Worm (Caenorhabditis elegans) whole organism, mixed stage, embryonic: Measurements from ENCODE around the gene arrd-9.
A peak's percentile ranks its signal among the peaks of the same experiment; 100 is the strongest.

Experiments
- M03D4.4 ChIP-seq: sonication (generic microtip); optimal IDR thresholded peaks from 2 replicates; lab custom pipeline; 2017; ENCODE audit warnings: mild to moderate bottlenecking, missing genetic modification characterization, missing compliant biosample characterization
- bed-3 ChIP-seq: fragments of 200-800 bp; sonication (Bioruptor generic); optimal IDR thresholded peaks from 3 replicates; lab custom pipeline; 2018; ENCODE audit warnings: mild to moderate bottlenecking, missing genetic modification characterization, moderate library complexity, missing compliant biosample characterization
- blmp-1 ChIP-seq: fragments of 150-350 bp; optimal IDR thresholded peaks from 2 replicates; lab custom pipeline; 2014; ENCODE audit warnings: missing biosample characterization, missing genetic modification characterization
- ceh-39 ChIP-seq: fragments of 150-350 bp; optimal IDR thresholded peaks from 2 replicates; lab custom pipeline; 2014; ENCODE audit warnings: missing biosample characterization, missing genetic modification characterization
- ceh-43 ChIP-seq: fragments of 200-800 bp; sonication (Bioruptor generic); optimal IDR thresholded peaks from 2 replicates; lab custom pipeline; 2018; ENCODE audit warnings: mild to moderate bottlenecking, missing genetic modification characterization, moderate library complexity, missing compliant biosample characterization
- ceh-83 ChIP-seq: fragments of 200-800 bp; sonication (Bioruptor generic); optimal IDR thresholded peaks from 2 replicates; lab custom pipeline; 2018; ENCODE audit warnings: mild to moderate bottlenecking, missing genetic modification characterization, missing compliant biosample characterization
- ces-1 ChIP-seq: fragments of 150-350 bp; optimal IDR thresholded peaks from 2 replicates; lab custom pipeline; 2014; ENCODE audit warnings: missing biosample characterization, missing genetic modification reagents, missing genetic modification characterization
- cnd-1 ChIP-seq: fragments of 200-800 bp; sonication (Bioruptor generic); optimal IDR thresholded peaks from 2 replicates; lab custom pipeline; 2018; ENCODE audit warnings: mild to moderate bottlenecking, missing genetic modification characterization, missing compliant biosample characterization
- drap-1 ChIP-seq: fragments of 200-800 bp; sonication (Bioruptor generic); optimal IDR thresholded peaks from 3 replicates; lab custom pipeline; 2018; ENCODE audit warnings: mild to moderate bottlenecking, missing genetic modification characterization, missing compliant biosample characterization
- elt-1 ChIP-seq: sonication (generic microtip); optimal IDR thresholded peaks from 2 replicates; lab custom pipeline; 2017; ENCODE audit warnings: missing genetic modification characterization, mild to moderate bottlenecking, missing compliant biosample characterization, antibody characterized with exemption, moderate library complexity, borderline replicate concordance; ENCODE audit not compliant: insufficient read depth
- elt-3 ChIP-seq: fragments of 150-350 bp; optimal IDR thresholded peaks from 2 replicates; lab custom pipeline; 2014; ENCODE audit warnings: missing biosample characterization, missing genetic modification characterization
- flh-1 ChIP-seq: fragments of 200-800 bp; sonication (Bioruptor generic); optimal IDR thresholded peaks from 2 replicates; lab custom pipeline; 2018; ENCODE audit warnings: mild to moderate bottlenecking, missing genetic modification characterization, moderate library complexity, missing compliant biosample characterization
- ham-2 ChIP-seq: fragments of 200-800 bp; sonication (Bioruptor generic); optimal IDR thresholded peaks from 2 replicates; lab custom pipeline; 2018; ENCODE audit warnings: mild to moderate bottlenecking, missing genetic modification characterization, missing compliant biosample characterization
- hlh-1 ChIP-seq: fragments of 150-350 bp; optimal IDR thresholded peaks from 2 replicates; lab custom pipeline; 2014; ENCODE audit warnings: missing biosample characterization, missing genetic modification reagents, missing genetic modification characterization
- lin-13 ChIP-seq: fragments of 150-350 bp; optimal IDR thresholded peaks from 2 replicates; lab custom pipeline; 2014; ENCODE audit warnings: missing biosample characterization, missing genetic modification characterization
- lin-32 ChIP-seq: fragments of 200-800 bp; sonication (Bioruptor generic); optimal IDR thresholded peaks from 2 replicates; lab custom pipeline; 2018; ENCODE audit warnings: mild to moderate bottlenecking, missing genetic modification characterization, missing compliant biosample characterization
- lsy-2 ChIP-seq: fragments of 150-350 bp; optimal IDR thresholded peaks from 2 replicates; lab custom pipeline; 2014; ENCODE audit warnings: missing biosample characterization, missing genetic modification characterization
- mab-5 ChIP-seq: fragments of 150-350 bp; optimal IDR thresholded peaks from 2 replicates; lab custom pipeline; 2014; ENCODE audit warnings: missing biosample characterization, missing genetic modification characterization
- mep-1 ChIP-seq: fragments of 150-350 bp; optimal IDR thresholded peaks from 2 replicates; lab custom pipeline; 2017; ENCODE audit warnings: missing biosample characterization, missing genetic modification reagents, missing genetic modification characterization, inconsistent platforms
- mls-2 ChIP-seq: sonication (generic microtip); optimal IDR thresholded peaks from 2 replicates; lab custom pipeline; 2016; ENCODE audit warnings: mild to moderate bottlenecking, missing genetic modification characterization, moderate library complexity, missing compliant biosample characterization
- nhr-12 ChIP-seq: fragments of 150-350 bp; optimal IDR thresholded peaks from 2 replicates; lab custom pipeline; 2014; ENCODE audit warnings: missing biosample characterization, missing genetic modification characterization
- nhr-2 ChIP-seq: fragments of 150-350 bp; optimal IDR thresholded peaks from 2 replicates; lab custom pipeline; 2014; ENCODE audit warnings: missing biosample characterization, missing genetic modification characterization
- nhr-237 ChIP-seq: fragments of 150-350 bp; optimal IDR thresholded peaks from 2 replicates; lab custom pipeline; 2014; ENCODE audit warnings: missing biosample characterization, missing genetic modification characterization
- nhr-28 ChIP-seq: fragments of 150-350 bp; optimal IDR thresholded peaks from 2 replicates; lab custom pipeline; 2014; ENCODE audit warnings: missing biosample characterization, missing genetic modification characterization
- nhr-76 ChIP-seq: sonication (generic microtip); optimal IDR thresholded peaks from 2 replicates; lab custom pipeline; 2017; ENCODE audit warnings: missing biosample characterization, missing genetic modification characterization
- sem-2 ChIP-seq: fragments of 200-800 bp; sonication (Bioruptor generic); optimal IDR thresholded peaks from 2 replicates; lab custom pipeline; 2018; ENCODE audit warnings: mild to moderate bottlenecking, missing genetic modification characterization, missing compliant biosample characterization
- snpc-4 ChIP-seq: fragments of 150-350 bp; optimal IDR thresholded peaks from 2 replicates; lab custom pipeline; 2014; ENCODE audit warnings: missing biosample characterization, missing genetic modification characterization
- sptf-1 ChIP-seq: sonication (generic microtip); optimal IDR thresholded peaks from 2 replicates; lab custom pipeline; 2017; ENCODE audit warnings: mild to moderate bottlenecking, missing genetic modification characterization, moderate library complexity, missing compliant biosample characterization
- tbx-8 ChIP-seq: fragments of 200-800 bp; sonication (Bioruptor generic); optimal IDR thresholded peaks from 2 replicates; lab custom pipeline; 2018; ENCODE audit warnings: mild to moderate bottlenecking, missing genetic modification characterization, moderate library complexity, missing compliant biosample characterization
- unc-120 ChIP-seq: sonication (generic microtip); optimal IDR thresholded peaks from 2 replicates; lab custom pipeline; 2017; ENCODE audit warnings: missing genetic modification characterization, missing compliant biosample characterization; ENCODE audit not compliant: poor library complexity, severe bottlenecking
- unc-39 ChIP-seq: fragments of 150-350 bp; optimal IDR thresholded peaks from 2 replicates; lab custom pipeline; 2014; ENCODE audit warnings: missing biosample characterization, missing genetic modification characterization
- unc-62 ChIP-seq: fragments of 150-350 bp; optimal IDR thresholded peaks from 2 replicates; lab custom pipeline; 2014; ENCODE audit warnings: missing biosample characterization, missing genetic modification reagents, missing genetic modification characterization
- zip-8 ChIP-seq: fragments of 150-350 bp; optimal IDR thresholded peaks from 2 replicates; lab custom pipeline; 2014; ENCODE audit warnings: missing biosample characterization, missing genetic modification characterization

Gene arrd-9

DNA sequence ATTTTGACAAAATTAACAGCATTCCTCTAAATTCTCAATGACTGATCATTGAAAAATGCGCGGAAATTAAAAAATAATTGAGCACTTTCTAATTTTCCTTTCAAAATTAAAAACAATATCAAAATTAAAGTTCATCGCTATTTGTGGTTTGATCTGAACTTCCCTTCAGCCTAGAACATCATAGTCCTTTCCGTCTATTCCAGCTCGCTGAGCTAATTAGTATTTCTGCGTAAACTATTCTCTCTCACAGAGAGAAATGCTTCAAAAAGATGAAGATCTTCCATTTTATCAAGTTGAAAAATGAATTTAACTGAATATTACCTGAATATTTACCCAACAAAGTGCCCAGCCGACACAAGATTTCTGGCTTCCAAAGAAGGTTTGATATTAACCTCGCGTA lies 26.3 kb upstream of the arrd-9 start, which contains the start of gene srh-68:
Gene srh-68, plus strand, starts transcription at position 301 of the 400 bp plus-strand sequence.
- TF ChIP-seq ceh-83 (GFP tag; lab: Kevin White, UChicago) (no peak), cnd-1 (no peak)
- TF ChIP-seq, all 35 proteins: peak for 0

DNA sequence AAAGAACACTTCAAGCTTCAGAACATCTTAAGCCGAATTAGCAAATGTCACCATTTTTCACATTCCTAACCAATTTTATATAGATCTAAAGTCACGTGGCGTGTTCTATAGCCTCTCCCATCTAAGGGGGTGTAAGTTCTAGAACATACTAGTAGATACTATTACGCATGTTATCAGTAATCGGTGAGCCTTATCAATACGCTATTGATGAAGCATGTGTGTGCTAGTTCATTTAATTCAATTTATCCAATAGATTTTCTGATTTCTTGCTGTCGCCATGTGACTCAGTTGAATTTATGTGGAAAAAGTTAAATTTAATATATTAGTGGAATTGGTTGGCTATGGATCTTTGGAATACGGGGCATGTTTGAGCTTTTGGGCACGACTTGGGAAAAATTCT lies 25.8 kb upstream of the arrd-9 start:
- TF ChIP-seq lin-32 (GFP tag; lab: Kevin White, UChicago) (no peak), unc-39 (tag; lab: Kevin White, UChicago) (no peak), nhr-76 (tag; lab: Kevin White, UChicago) (no peak), elt-3 (tag; lab: Kevin White, UChicago) (no peak), ham-2 (GFP tag; lab: Kevin White, UChicago) (no peak), zip-8 (tag; lab: Kevin White, UChicago) (no peak), snpc-4 (tag; lab: Kevin White, UChicago) (no peak), mep-1 (tag; lab: Kevin White, UChicago) (no peak), lsy-2 (no peak), M03D4.4 (tag; lab: Kevin White, UChicago) (no peak), flh-1 (GFP tag; lab: Kevin White, UChicago) (no peak), mab-5 (no peak), lin-13 (tag; lab: Kevin White, UChicago) (no peak), sptf-1 (tag; lab: Kevin White, UChicago) (no peak), elt-1 (tag; lab: Kevin White, UChicago) (no peak), sem-2 (GFP tag; lab: Kevin White, UChicago) (no peak), tbx-8 (GFP tag; lab: Kevin White, UChicago) (no peak)
- TF ChIP-seq, all 35 proteins: peak for 0

DNA sequence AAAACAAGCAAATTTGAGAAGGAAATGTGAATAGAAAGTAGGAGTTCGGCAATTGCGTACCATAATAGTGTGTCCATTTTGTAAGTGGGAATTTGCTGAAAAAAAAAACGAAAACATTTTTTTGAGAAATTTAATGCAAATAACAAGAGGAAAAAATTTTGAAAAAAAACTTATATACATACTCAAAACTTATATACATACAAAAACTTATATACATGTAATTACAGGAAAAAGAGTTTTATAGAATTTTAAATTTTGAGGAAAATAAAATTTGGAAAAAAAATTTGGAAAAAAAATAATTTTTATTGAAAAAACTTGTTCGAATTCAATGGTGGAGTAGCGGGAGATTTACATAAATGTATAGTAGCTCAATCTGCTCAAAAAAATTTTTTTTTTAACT lies 22.1 kb upstream of the arrd-9 start, which contains the start of gene ador-1:
Gene ador-1, minus strand, starts transcription at position 101 of the 400 bp plus-strand sequence.
- no peak for TF ChIP-seq nhr-12
- no peak for TF ChIP-seq flh-1 (GFP tag; lab: Kevin White, UChicago)
- TF ChIP-seq mls-2 (tag; lab: Kevin White, UChicago), result no peak
- no peak for TF ChIP-seq nhr-237 (tag; lab: Kevin White, UChicago)
- TF ChIP-seq ceh-39, result no peak
- TF ChIP-seq drap-1, result no peak
- no peak for TF ChIP-seq bed-3 (GFP tag; lab: Kevin White, UChicago)
- no peak for TF ChIP-seq tbx-8 (GFP tag; lab: Kevin White, UChicago)
- no peak for TF ChIP-seq lin-32 (GFP tag; lab: Kevin White, UChicago)
- TF ChIP-seq unc-39 (tag; lab: Kevin White, UChicago), result no peak
- no peak for TF ChIP-seq zip-8 (tag; lab: Kevin White, UChicago)

DNA sequence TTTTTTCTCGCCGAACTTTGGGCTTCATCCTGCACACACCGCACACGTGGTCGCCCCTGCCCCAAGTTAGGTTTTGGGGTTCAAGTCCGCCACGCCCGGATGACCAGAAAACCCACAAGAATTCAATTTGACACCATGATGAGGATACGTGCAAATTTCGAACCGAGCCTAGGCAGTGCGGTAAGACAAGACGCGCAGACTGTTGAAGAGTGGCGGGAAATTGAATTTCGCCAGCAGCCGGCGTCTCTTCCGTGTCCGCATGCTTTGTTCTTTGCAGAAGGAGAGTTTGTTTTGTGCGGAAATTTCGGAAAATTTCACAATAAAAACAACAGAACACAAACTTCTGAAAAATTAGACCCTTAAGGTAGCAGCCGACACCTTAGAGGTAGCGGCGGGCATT lies 19.3 kb upstream of the arrd-9 start:
- no peak for TF ChIP-seq zip-8 (tag; lab: Kevin White, UChicago)
- peak; percentile 91 for TF ChIP-seq ces-1
- no peak for TF ChIP-seq mls-2 (tag; lab: Kevin White, UChicago)

DNA sequence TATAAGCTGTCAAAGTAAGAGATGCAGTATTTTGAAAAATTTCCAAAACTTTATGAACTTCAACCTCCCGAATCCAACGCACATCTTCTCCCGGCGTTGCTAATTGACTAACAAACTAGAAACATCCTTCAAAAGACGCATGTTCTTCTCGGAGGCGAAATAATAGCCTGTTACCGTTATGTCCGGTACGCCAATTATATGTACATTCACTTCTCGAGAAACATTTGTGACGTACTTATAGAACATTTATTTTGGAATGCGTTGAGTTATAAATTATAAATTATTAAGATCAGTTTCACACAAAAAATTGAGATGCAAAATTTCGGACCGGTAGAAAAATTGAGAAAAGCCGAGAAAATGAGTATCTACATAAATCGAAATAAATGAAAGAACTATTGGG lies 16.3 kb upstream of the arrd-9 start, which contains the start of gene T21B4.3:
Gene T21B4.3, minus strand, starts transcription at position 101 of the 400 bp plus-strand sequence.
- TF ChIP-seq elt-1 (tag; lab: Kevin White, UChicago) (no peak), nhr-76 (tag; lab: Kevin White, UChicago) (no peak), hlh-1 (tag; lab: Kevin White, UChicago) (no peak), zip-8 (tag; lab: Kevin White, UChicago) (no peak), drap-1 (no peak), elt-3 (tag; lab: Kevin White, UChicago) (no peak), nhr-28 (no peak), unc-62 (GFP tag; lab: Kevin White, UChicago) (no peak), nhr-2 (tag; lab: Kevin White, UChicago) (no peak), ceh-43 (GFP tag; lab: Kevin White, UChicago) (no peak), blmp-1 (tag; lab: Kevin White, UChicago) (no peak), ceh-83 (GFP tag; lab: Kevin White, UChicago) (no peak), unc-120 (tag; lab: Kevin White, UChicago) (no peak), sptf-1 (tag; lab: Kevin White, UChicago) (no peak), ceh-39 (no peak), bed-3 (GFP tag; lab: Kevin White, UChicago) (no peak), snpc-4 (tag; lab: Kevin White, UChicago) (no peak), lin-32 (GFP tag; lab: Kevin White, UChicago) (no peak), tbx-8 (GFP tag; lab: Kevin White, UChicago) (no peak)
- TF ChIP-seq, all 35 proteins: peak for 0
